Worm (Caenorhabditis elegans): ENCODE results near the gene Y62H9A.2.

The Y62H9A.2 gene

ce11 chrX:11865083-11865482 lies 12.9 kb downstream of the Y62H9A.2 start, which contains the start of gene F54F7.6:
Gene F54F7.6 (plus strand): TSS chrX:11865383.
- TF ChIP-seq ceh-28 (tag; optimal IDR thresholded peaks at IDR 0.05) (no peak), ama-1 (optimal IDR thresholded peaks at IDR 0.05) (no peak), ceh-16 (tag; optimal IDR thresholded peaks at IDR 0.05) (no peak), ztf-4 (tag; optimal IDR thresholded peaks at IDR 0.05) (no peak)

- TF ChIP-seq nhr-237 (tag; optimal IDR thresholded peaks at IDR 0.05) = no peak
- TF ChIP-seq nhr-23 (tag; optimal IDR thresholded peaks at IDR 0.05) = no peak
- no peak for TF ChIP-seq ztf-4 (tag; optimal IDR thresholded peaks at IDR 0.05)
- TF ChIP-seq elt-2 (tag; optimal IDR thresholded peaks at IDR 0.05) = no peak
- no peak for TF ChIP-seq zag-1 (tag; optimal IDR thresholded peaks at IDR 0.05)
- TF ChIP-seq nhr-28 (tag; optimal IDR thresholded peaks at IDR 0.05) = no peak
- TF ChIP-seq lin-15B (tag; optimal IDR thresholded peaks at IDR 0.05) = no peak
- TF ChIP-seq ZK546.5 (tag; optimal IDR thresholded peaks at IDR 0.05) = no peak
- TF ChIP-seq tbx-2 (tag; optimal IDR thresholded peaks at IDR 0.05) = no peak
Observed at ce11 chrX:11863307-11863706, 14.7 kb downstream of the Y62H9A.2 start, which contains the start of gene F54F7.10. Gene F54F7.10 (plus strand): TSS chrX:11863607.

ce11 chrX:11857178-11857577 lies 20.8 kb downstream of the Y62H9A.2 start, which contains the start of gene mes-1:
Gene mes-1 (plus strand): TSS chrX:11857478.
- no peak for TF ChIP-seq zag-1 (tag; optimal IDR thresholded peaks at IDR 0.05)
- no peak for TF ChIP-seq nhr-12 (tag; optimal IDR thresholded peaks at IDR 0.05)
- no peak for TF ChIP-seq nhr-28 (tag; optimal IDR thresholded peaks at IDR 0.05)
- TF ChIP-seq ceh-28 (tag; optimal IDR thresholded peaks at IDR 0.05) = no peak
- TF ChIP-seq mml-1 (tag; optimal IDR thresholded peaks at IDR 0.05) = no peak
- no peak for TF ChIP-seq skn-1 (tag; optimal IDR thresholded peaks at IDR 0.05)
- no peak for TF ChIP-seq egl-5 (tag; optimal IDR thresholded peaks at IDR 0.05)
- no peak for TF ChIP-seq sea-2 (GFP tag; optimal IDR thresholded peaks at IDR 0.05)
- no peak for TF ChIP-seq ztf-4 (tag; optimal IDR thresholded peaks at IDR 0.05)
- TF ChIP-seq lsy-12 (tag; optimal IDR thresholded peaks at IDR 0.05) = no peak
- TF ChIP-seq fkh-2 (tag; optimal IDR thresholded peaks at IDR 0.05) = no peak
- TF ChIP-seq elt-2 (tag; optimal IDR thresholded peaks at IDR 0.05) = no peak
- TF ChIP-seq unc-62 (GFP tag; optimal IDR thresholded peaks at IDR 0.05) = no peak
- TF ChIP-seq nhr-67 (tag; optimal IDR thresholded peaks at IDR 0.05) = no peak
- no peak for TF ChIP-seq lin-39 (tag; optimal IDR thresholded peaks at IDR 0.05)
- no peak for TF ChIP-seq ceh-16 (tag; optimal IDR thresholded peaks at IDR 0.05)
- TF ChIP-seq lin-15B (tag; optimal IDR thresholded peaks at IDR 0.05) = no peak
- TF ChIP-seq fkh-10 (GFP tag; optimal IDR thresholded peaks at IDR 0.05) = no peak
- no peak for TF ChIP-seq nhr-237 (tag; optimal IDR thresholded peaks at IDR 0.05)
- no peak for TF ChIP-seq nhr-25 (tag; optimal IDR thresholded peaks at IDR 0.05)

- TF ChIP-seq eor-1 (tag; optimal IDR thresholded peaks at IDR 0.05) (no peak), unc-39 (tag; optimal IDR thresholded peaks at IDR 0.05) (no peak), ama-1 (optimal IDR thresholded peaks at IDR 0.05) (no peak), ztf-11 (tag; optimal IDR thresholded peaks at IDR 0.05) (no peak), nfya-1 (tag; optimal IDR thresholded peaks at IDR 0.05; ENCODE audit: insufficient read depth) (no peak), unc-62 (GFP tag; optimal IDR thresholded peaks at IDR 0.05) (no peak), ceh-82 (tag; optimal IDR thresholded peaks at IDR 0.05) (no peak), nhr-12 (tag; optimal IDR thresholded peaks at IDR 0.05) (no peak), elt-1 (tag; optimal IDR thresholded peaks at IDR 0.05) (no peak), elt-2 (tag; optimal IDR thresholded peaks at IDR 0.05) (no peak), nhr-11 (tag; optimal IDR thresholded peaks at IDR 0.05) (no peak), ceh-16 (tag; optimal IDR thresholded peaks at IDR 0.05) (no peak), fkh-2 (tag; optimal IDR thresholded peaks at IDR 0.05) (no peak), R02D3.7 (tag; optimal IDR thresholded peaks at IDR 0.05) (no peak), nhr-77 (tag; optimal IDR thresholded peaks at IDR 0.05) (no peak), nhr-237 (tag; optimal IDR thresholded peaks at IDR 0.05) (no peak)
Observed at ce11 chrX:11856214-11856613, 21.8 kb downstream of the Y62H9A.2 start.

ce11 chrX:11854903-11855302 lies 23.1 kb downstream of the Y62H9A.2 start, which contains the start of gene F54F7.8:
Gene F54F7.8 (minus strand): TSS chrX:11855003.
- TF ChIP-seq pha-4 (tag; optimal IDR thresholded peaks at IDR 0.05) = no peak
- TF ChIP-seq ceh-28 (tag; optimal IDR thresholded peaks at IDR 0.05) = no peak
- TF ChIP-seq unc-62 (GFP tag; optimal IDR thresholded peaks at IDR 0.05) = no peak
- TF ChIP-seq mdl-1 (tag; optimal IDR thresholded peaks at IDR 0.05) = no peak
- no peak for TF ChIP-seq nhr-11 (tag; optimal IDR thresholded peaks at IDR 0.05)
- TF ChIP-seq ceh-9 (tag; optimal IDR thresholded peaks at IDR 0.05) = no peak
- no peak for TF ChIP-seq tbx-2 (tag; optimal IDR thresholded peaks at IDR 0.05)
- TF ChIP-seq sea-2 (GFP tag; optimal IDR thresholded peaks at IDR 0.05) = no peak
- no peak for TF ChIP-seq eor-1 (tag; optimal IDR thresholded peaks at IDR 0.05)
- no peak for TF ChIP-seq ama-1 (optimal IDR thresholded peaks at IDR 0.05)
